Fruit fly (Drosophila melanogaster) whole organism, embryonic: ENCODE data around the gene mwh.

Source experiments
- Ada2b ChIP-seq: fragments of 200-800 bp; sonication (Bioruptor generic); IDR thresholded peaks from 2 replicates; pipeline ENCODE4 v1.3.6; 2022; ENCODE audit warnings: missing biosample characterization, missing genetic modification characterization
- Bgb ChIP-seq: fragments of 200-800 bp; sonication (Bioruptor generic); IDR thresholded peaks from 2 replicates; pipeline ENCODE4 v1.3.6; 2022; ENCODE audit warnings: missing biosample characterization, missing genetic modification characterization; ENCODE audit not compliant: partially characterized antibody
- CG1024 ChIP-seq: fragments of 200-800 bp; sonication (Bioruptor generic); IDR thresholded peaks from 2 replicates; pipeline ENCODE4 v1.3.6; 2022; ENCODE audit warnings: missing biosample characterization, missing genetic modification characterization
- CG12769 ChIP-seq: fragments of 200-800 bp; sonication (Bioruptor generic); optimal IDR thresholded peaks from 2 replicates; lab custom pipeline; 2019; ENCODE audit warnings: missing biosample characterization, mild to moderate bottlenecking, missing genetic modification characterization, moderate library complexity
- CG13424 ChIP-seq: fragments of 200-800 bp; sonication (Bioruptor generic); optimal IDR thresholded peaks from 2 replicates; lab custom pipeline; 2019; ENCODE audit warnings: missing biosample characterization, mild to moderate bottlenecking, missing genetic modification characterization, moderate library complexity
- CG13894 ChIP-seq: fragments of 200-800 bp; sonication (Bioruptor generic); optimal IDR thresholded peaks from 3 replicates; lab custom pipeline; 2018; ENCODE audit warnings: missing biosample characterization, mild to moderate bottlenecking, missing genetic modification characterization, moderate library complexity
- CG14710 ChIP-seq: fragments of 200-800 bp; sonication (Bioruptor generic); optimal IDR thresholded peaks from 3 replicates; lab custom pipeline; 2019; ENCODE audit warnings: missing biosample characterization, mild to moderate bottlenecking, missing genetic modification characterization, moderate library complexity
- CG15514 ChIP-seq: fragments of 200-800 bp; sonication (Bioruptor generic); optimal IDR thresholded peaks from 3 replicates; lab custom pipeline; 2017; ENCODE audit warnings: missing biosample characterization, missing genetic modification characterization, mild to moderate bottlenecking, moderate library complexity, missing genetic modification reagents
- CG16813 ChIP-seq: fragments of 200-800 bp; sonication (Bioruptor generic); IDR thresholded peaks from 3 replicates; pipeline ENCODE4 v1.3.6; 2022; ENCODE audit warnings: missing biosample characterization, missing genetic modification characterization; ENCODE audit not compliant: partially characterized antibody
- CG17328 ChIP-seq: fragments of 200-800 bp; sonication (Bioruptor generic); IDR thresholded peaks from 2 replicates; pipeline ENCODE4 v1.3.6; 2022; ENCODE audit warnings: missing biosample characterization, missing genetic modification characterization
- CG17568 ChIP-seq: fragments of 200-800 bp; sonication (Bioruptor generic); optimal IDR thresholded peaks from 2 replicates; lab custom pipeline; 2018; ENCODE audit warnings: missing biosample characterization, mild to moderate bottlenecking, missing genetic modification characterization, moderate library complexity
- CG18764 ChIP-seq: fragments of 200-800 bp; sonication (Bioruptor generic); optimal IDR thresholded peaks from 3 replicates; lab custom pipeline; 2016; ENCODE audit warnings: missing biosample characterization, missing genetic modification characterization
- CG2889 ChIP-seq: fragments of 200-800 bp; sonication (Bioruptor generic); IDR thresholded peaks from 3 replicates; pipeline ENCODE4 v1.3.6; 2022; ENCODE audit warnings: missing biosample characterization, missing genetic modification characterization
- CG30020 ChIP-seq: fragments of 200-800 bp; optimal IDR thresholded peaks from 2 replicates; lab custom pipeline; 2019; ENCODE audit warnings: missing biosample characterization, mild to moderate bottlenecking, missing genetic modification characterization, moderate library complexity
- CG3163 ChIP-seq: fragments of 200-800 bp; sonication (Bioruptor generic); optimal IDR thresholded peaks from 3 replicates; lab custom pipeline; 2016; ENCODE audit warnings: missing biosample characterization, missing genetic modification characterization
- CG43689 ChIP-seq: fragments of 200-800 bp; sonication (Bioruptor generic); IDR thresholded peaks from 2 replicates; pipeline ENCODE4 v1.3.6; 2022; ENCODE audit warnings: missing biosample characterization, missing genetic modification characterization
- CG6254 ChIP-seq: fragments of 200-800 bp; sonication (Bioruptor generic); optimal IDR thresholded peaks from 3 replicates; lab custom pipeline; 2017; ENCODE audit warnings: mild to moderate bottlenecking, missing biosample characterization, missing genetic modification reagents, missing genetic modification characterization
- CG7786 ChIP-seq: fragments of 200-800 bp; sonication (Bioruptor generic); optimal IDR thresholded peaks from 2 replicates; lab custom pipeline; 2016; ENCODE audit warnings: missing biosample characterization, missing genetic modification characterization
- CG7963 ChIP-seq: fragments of 200-800 bp; sonication (Bioruptor generic); IDR thresholded peaks from 3 replicates; pipeline ENCODE4 v1.3.6; 2022; ENCODE audit warnings: missing biosample characterization, missing genetic modification characterization; ENCODE audit not compliant: partially characterized antibody
- CG8290 ChIP-seq, 3 experiments: fragments of 200-800 bp; sonication (Bioruptor generic); optimal IDR thresholded peaks; 2 replicates each; lab custom pipeline; 2016 to 2019; ENCODE audit warnings: missing biosample characterization in 3 of 3, missing genetic modification characterization in 3 of 3, mild to moderate bottlenecking in 2 of 3, moderate library complexity in 1 of 3
- CG8944 ChIP-seq: fragments of 200-800 bp; sonication (Bioruptor generic); optimal IDR thresholded peaks from 3 replicates; lab custom pipeline; 2016; ENCODE audit warnings: missing biosample characterization, missing genetic modification characterization
- CG9215 ChIP-seq: fragments of 200-800 bp; sonication (Bioruptor generic); IDR thresholded peaks from 2 replicates; pipeline ENCODE4 v1.3.6; 2022; ENCODE audit warnings: missing biosample characterization, missing genetic modification characterization
- D19A ChIP-seq: fragments of 200-800 bp; optimal IDR thresholded peaks from 3 replicates; lab custom pipeline; 2019; ENCODE audit warnings: missing biosample characterization, mild to moderate bottlenecking, missing genetic modification characterization, moderate library complexity
- ERR ChIP-seq: fragments of 200-800 bp; sonication (Bioruptor generic); optimal IDR thresholded peaks from 2 replicates; lab custom pipeline; 2016; ENCODE audit warnings: missing biosample characterization, missing genetic modification characterization
- Gug ChIP-seq: fragments of 200-800 bp; sonication (Bioruptor generic); IDR thresholded peaks from 4 replicates; pipeline ENCODE4 v1.3.6; 2022; ENCODE audit warnings: missing biosample characterization, missing genetic modification characterization
- Med ChIP-seq: fragments of 200-800 bp; sonication (Bioruptor generic); peaks from one replicate; lab custom pipeline; 2016; ENCODE audit warnings: missing biosample characterization, missing genetic modification characterization, mild to moderate bottlenecking, inconsistent platforms, moderate library complexity
- NC2α ChIP-seq: fragments of 200-800 bp; sonication (Bioruptor generic); optimal IDR thresholded peaks from 2 replicates; lab custom pipeline; 2016; ENCODE audit warnings: missing biosample characterization, missing genetic modification characterization
- Rfx ChIP-seq: fragments of 200-800 bp; sonication (Bioruptor generic); IDR thresholded peaks from 2 replicates; pipeline ENCODE4 v1.3.6; 2022; ENCODE audit warnings: missing biosample characterization, missing genetic modification characterization
- Taf1 ChIP-seq: fragments of 200-800 bp; sonication (Bioruptor generic); IDR thresholded peaks from 2 replicates; pipeline ENCODE4 v1.3.6; 2022; ENCODE audit warnings: missing biosample characterization, missing genetic modification characterization
- Tbp ChIP-seq: fragments of >200 bp; optimal IDR thresholded peaks from 2 replicates; lab custom pipeline; 2018; ENCODE audit warnings: missing biosample characterization, missing genetic modification characterization
- bcd ChIP-seq: fragments of 200-800 bp; sonication (Bioruptor generic); optimal IDR thresholded peaks from 2 replicates; lab custom pipeline; 2017; ENCODE audit warnings: missing biosample characterization, mild to moderate bottlenecking, missing genetic modification characterization
- cwo ChIP-seq: fragments of 200-800 bp; sonication (Bioruptor generic); optimal IDR thresholded peaks from 3 replicates; lab custom pipeline; 2017; ENCODE audit warnings: missing biosample characterization, missing genetic modification characterization, mild to moderate bottlenecking, moderate library complexity, missing genetic modification reagents
- dan ChIP-seq: fragments of 200-800 bp; sonication (Bioruptor generic); IDR thresholded peaks from 2 replicates; pipeline ENCODE4 v1.3.6; 2022; ENCODE audit warnings: missing biosample characterization, missing genetic modification characterization
- ind ChIP-seq: fragments of 200-800 bp; sonication (Bioruptor generic); optimal IDR thresholded peaks from 3 replicates; lab custom pipeline; 2016; ENCODE audit warnings: missing biosample characterization, missing genetic modification characterization
- lola ChIP-seq, 3 experiments: fragments of >200 bp in 2 of 3; fragments of 200-800 bp in 1 of 3; sonication (Bioruptor generic) in 1 of 3; optimal IDR thresholded peaks; 2 replicates each; lab custom pipeline; 2017 to 2019; ENCODE audit warnings: missing biosample characterization in 3 of 3, missing genetic modification characterization in 3 of 3, mild to moderate bottlenecking in 1 of 3, moderate library complexity in 1 of 3
- lov ChIP-seq, 2 experiments: fragments of 200-800 bp in 1 of 2; fragments of >200 bp in 1 of 2; sonication (Bioruptor generic) in 1 of 2; IDR thresholded peaks in 1 of 2; optimal IDR thresholded peaks in 1 of 2; 2 replicates in 1 of 2; 3 replicates in 1 of 2; pipeline versions ENCODE4 v1.3.6 to Lab custom; 2017 to 2022; ENCODE audit warnings: missing biosample characterization in 1 of 2, missing genetic modification characterization in 1 of 2
- nerfin-1 ChIP-seq: fragments of 200-800 bp; sonication (Bioruptor generic); optimal IDR thresholded peaks from 3 replicates; lab custom pipeline; 2019; ENCODE audit warnings: missing biosample characterization, mild to moderate bottlenecking, missing genetic modification characterization, moderate library complexity
- nom ChIP-seq: fragments of 200-800 bp; sonication (Bioruptor generic); optimal IDR thresholded peaks from 2 replicates; lab custom pipeline; 2017; ENCODE audit warnings: missing biosample characterization, missing genetic modification characterization, mild to moderate bottlenecking, moderate library complexity, missing genetic modification reagents
- sens-2 ChIP-seq: fragments of 200-800 bp; sonication (Bioruptor generic); IDR thresholded peaks from 2 replicates; pipeline ENCODE4 v1.3.6; 2022; ENCODE audit warnings: missing biosample characterization, missing genetic modification characterization
- seq ChIP-seq: fragments of 200-800 bp; sonication (Bioruptor generic); IDR thresholded peaks from 2 replicates; pipeline ENCODE4 v1.3.6; 2022; ENCODE audit warnings: missing biosample characterization, missing genetic modification characterization
- sqz ChIP-seq: fragments of 200-800 bp; sonication (Bioruptor generic); optimal IDR thresholded peaks from 3 replicates; lab custom pipeline; 2018; ENCODE audit warnings: missing biosample characterization, mild to moderate bottlenecking, missing genetic modification characterization
- ttk ChIP-seq: fragments of 200-800 bp; sonication (Bioruptor generic); IDR thresholded peaks from 2 replicates; pipeline ENCODE4 v2.1.2; 2022; ENCODE audit warnings: missing biosample characterization, missing genetic modification characterization
- tup ChIP-seq: fragments of 200-800 bp; sonication (Bioruptor generic); optimal IDR thresholded peaks from 2 replicates; lab custom pipeline; 2016; ENCODE audit warnings: missing biosample characterization, mild to moderate bottlenecking, missing genetic modification characterization, moderate library complexity
- unpg ChIP-seq: fragments of 200-800 bp; sonication (Bioruptor generic); optimal IDR thresholded peaks from 3 replicates; lab custom pipeline; 2018; ENCODE audit warnings: missing biosample characterization, mild to moderate bottlenecking, missing genetic modification characterization, moderate library complexity
- vvl ChIP-seq: fragments of 200-800 bp; sonication (Bioruptor generic); IDR thresholded peaks from 2 replicates; pipeline ENCODE4 v1.3.6; 2022; ENCODE audit warnings: missing biosample characterization, missing genetic modification characterization
- zf30C ChIP-seq: fragments of 200-800 bp; sonication (Bioruptor generic); optimal IDR thresholded peaks from 3 replicates; lab custom pipeline; 2018; ENCODE audit warnings: missing biosample characterization, mild to moderate bottlenecking, missing genetic modification characterization

The mwh gene

DNA sequence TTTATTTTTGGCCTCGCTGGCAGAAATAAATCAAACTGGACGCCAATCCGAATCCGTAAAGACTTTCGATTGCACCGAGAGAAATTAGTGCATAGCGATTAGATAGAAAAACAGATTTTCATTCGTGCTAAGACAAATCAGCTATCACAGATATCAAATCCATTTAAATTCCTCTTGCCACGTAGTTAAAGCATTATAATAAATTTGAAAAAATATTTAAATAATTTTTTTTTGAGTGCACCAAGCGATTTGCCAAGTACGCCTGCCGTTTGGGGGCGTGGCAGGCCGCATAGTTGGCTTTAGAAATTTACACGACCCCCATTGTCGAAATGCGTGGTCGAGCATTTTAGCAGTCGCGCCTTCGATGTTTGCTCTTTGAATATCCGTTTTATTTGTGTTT, 48.9 kb upstream of the mwh start (continued):
- peak; percentile 66 for TF ChIP-seq CG9215 (GFP tag; lab: Robert Waterston, UW)
- TF ChIP-seq D19A: no peak
- no peak for TF ChIP-seq nerfin-1 (tag; lab: Kevin White, UChicago)
- TF ChIP-seq Taf1 (GFP tag; lab: Robert Waterston, UW): 0 out of 2 replicates have a peak, but pooled peaks have one; percentile 24

DNA sequence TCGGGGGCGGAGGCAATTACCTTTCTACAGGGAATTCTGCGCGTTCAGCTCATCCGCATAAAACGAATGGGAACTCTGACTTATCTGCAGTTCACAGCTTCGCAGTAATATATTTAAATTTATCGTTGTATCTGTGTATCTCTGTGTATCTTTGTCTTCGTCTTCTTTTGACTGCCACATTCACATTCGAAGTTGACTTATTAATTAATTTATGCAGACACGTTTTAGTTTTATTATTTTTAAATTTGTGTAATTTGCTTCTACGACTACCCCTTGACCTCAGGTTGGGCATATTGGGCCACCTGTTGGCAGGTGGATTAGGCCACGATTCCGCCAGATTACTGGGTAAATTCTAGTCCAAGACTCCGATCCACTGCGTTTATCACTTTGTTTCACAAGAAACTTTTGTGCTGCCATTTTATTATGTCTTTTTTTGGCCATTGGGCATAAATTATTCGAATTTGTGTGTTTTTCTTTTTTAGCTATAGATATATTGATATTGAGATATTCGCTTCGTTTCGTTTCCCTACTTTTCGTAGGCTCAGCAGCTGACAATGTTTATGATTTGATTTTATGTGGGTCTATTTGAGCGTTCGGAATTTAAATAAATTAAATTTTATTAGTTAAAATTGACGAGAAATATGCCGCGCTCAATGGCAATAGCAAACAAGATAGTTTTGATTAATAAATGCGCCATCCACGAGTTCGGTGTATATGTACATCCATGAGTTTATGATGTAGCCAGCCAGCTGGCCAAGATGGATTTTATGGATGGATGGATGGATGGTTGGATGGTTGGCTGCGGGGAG, 47.8 kb upstream of the mwh start:
- no peak for TF ChIP-seq lov (optimal IDR thresholded peaks at IDR 0.05; lab: Kevin White, UChicago)
- TF ChIP-seq lov (GFP tag; IDR thresholded peaks at IDR 0.05; lab: Robert Waterston, UW): 0 out of 3 replicates have a peak, but pooled peaks have one; percentile 57
- no peak for TF ChIP-seq CG17568 (GFP tag; lab: Kevin White, UChicago)
- TF ChIP-seq Rfx (GFP tag; lab: Robert Waterston, UW): peak; percentile 55; the same call in 1 of the 2 replicates
- no peak for TF ChIP-seq CG14710 (tag; lab: Kevin White, UChicago)
- peak; percentile 39 for TF ChIP-seq ind (GFP tag; lab: Kevin White, UChicago)
- TF ChIP-seq NC2α: no peak
- peak; percentile 72 for TF ChIP-seq vvl (GFP tag; lab: Robert Waterston, UW)
- TF ChIP-seq seq: no peak
- TF ChIP-seq cwo (GFP tag; lab: Kevin White, UChicago): peak; percentile 66
- TF ChIP-seq Bgb (GFP tag; lab: Robert Waterston, UW): no peak
- TF ChIP-seq CG16813: no peak
- TF ChIP-seq Med (GFP tag; lab: Kevin White, UChicago): peak; percentile 81
- no peak for TF ChIP-seq lola (GFP tag; optimal IDR thresholded peaks at IDR 0.05; lab: Kevin White, UChicago)
- TF ChIP-seq CG30020 (tag; lab: Kevin White, UChicago): no peak
- peak; percentile 0 for TF ChIP-seq CG12769 (tag; lab: Kevin White, UChicago)
- 0 out of 2 replicates have a peak, but pooled peaks have one; percentile 25 for TF ChIP-seq Ada2b (GFP tag; lab: Robert Waterston, UW)
- TF ChIP-seq Gug: peak; percentile 16; the same call in 1 of the 4 replicates
- no peak for TF ChIP-seq CG8290 (GFP tag; optimal IDR thresholded peaks at IDR 0.05; lab: Kevin White, UChicago)
- TF ChIP-seq CG8290 (tag; optimal IDR thresholded peaks at IDR 0.05; lab: Kevin White, UChicago): no peak
- TF ChIP-seq CG6254: no peak
- no peak for TF ChIP-seq unpg (GFP tag; lab: Kevin White, UChicago)
- no peak for TF ChIP-seq ttk (GFP tag; lab: Robert Waterston, UW)
- no peak for TF ChIP-seq CG2889 (GFP tag; lab: Robert Waterston, UW)
- TF ChIP-seq zf30C (GFP tag; lab: Kevin White, UChicago): no peak
- TF ChIP-seq CG1024 (GFP tag; lab: Robert Waterston, UW): no peak
- TF ChIP-seq CG7963 (GFP tag; lab: Robert Waterston, UW): no peak
- 0 out of 2 replicates have a peak, but pooled peaks have one; percentile 9 for TF ChIP-seq CG43689 (GFP tag; lab: Robert Waterston, UW)
- TF ChIP-seq nom (GFP tag; lab: Kevin White, UChicago): no peak
- no peak for TF ChIP-seq CG15514
- TF ChIP-seq CG7786 (GFP tag; lab: Kevin White, UChicago): no peak
- TF ChIP-seq ERR (GFP tag; lab: Kevin White, UChicago): no peak
- peak; percentile 26 for TF ChIP-seq bcd (GFP tag; lab: Kevin White, UChicago)
- TF ChIP-seq CG13424 (tag; lab: Kevin White, UChicago): no peak
- no peak for TF ChIP-seq sqz (GFP tag; lab: Kevin White, UChicago)
- no peak for TF ChIP-seq CG18764
- TF ChIP-seq dan (GFP tag; lab: Robert Waterston, UW): no peak
- TF ChIP-seq CG13894 (tag; lab: Kevin White, UChicago): peak; percentile 20
- TF ChIP-seq tup (GFP tag; lab: Kevin White, UChicago): no peak
- TF ChIP-seq CG3163: no peak
- TF ChIP-seq CG8944 (GFP tag; lab: Kevin White, UChicago): no peak
- no peak for TF ChIP-seq Tbp (GFP tag; lab: Kevin White, UChicago)
- TF ChIP-seq CG17328: no peak
- no peak for TF ChIP-seq sens-2 (GFP tag; lab: Robert Waterston, UW)
